Worm (Caenorhabditis elegans): ENCODE measurements around the gene xdh-1.

The xdh-1 gene

DNA sequence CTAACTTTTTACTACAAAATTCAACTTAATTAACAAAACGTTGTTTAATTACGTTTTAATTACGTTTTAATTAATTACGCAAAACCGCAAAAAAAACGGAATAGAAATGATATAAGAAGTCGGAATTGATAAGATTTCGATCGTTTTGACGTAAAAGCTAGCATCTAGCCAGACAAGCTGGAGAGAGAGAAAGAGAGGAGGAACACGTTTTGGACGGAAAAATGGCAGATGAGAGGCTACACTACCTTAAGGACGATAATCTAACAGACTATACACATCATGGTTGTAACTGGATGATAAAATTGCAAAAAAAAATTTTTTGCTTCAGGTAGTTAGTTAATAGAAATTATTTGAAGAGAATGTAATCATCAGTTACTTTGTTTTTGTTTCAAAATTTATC lies 28.5 kb downstream of the xdh-1 start:
- no peak for TF ChIP-seq sea-2 (GFP tag; optimal IDR thresholded peaks at IDR 0.05)
- no peak for TF ChIP-seq skn-1 (tag; optimal IDR thresholded peaks at IDR 0.05)
- TF ChIP-seq egl-27 (tag; optimal IDR thresholded peaks at IDR 0.05): no peak
- no peak for TF ChIP-seq ceh-28 (tag; optimal IDR thresholded peaks at IDR 0.05)
- TF ChIP-seq nhr-76 (tag; optimal IDR thresholded peaks at IDR 0.05): no peak
- no peak for TF ChIP-seq snpc-4 (tag; optimal IDR thresholded peaks at IDR 0.05)
- TF ChIP-seq hmg-11 (tag; optimal IDR thresholded peaks at IDR 0.05): no peak
- no peak for TF ChIP-seq ama-1 (optimal IDR thresholded peaks at IDR 0.05)
- no peak for TF ChIP-seq lsy-12 (tag; optimal IDR thresholded peaks at IDR 0.05)
- TF ChIP-seq zag-1 (tag; optimal IDR thresholded peaks at IDR 0.05): no peak
- TF ChIP-seq ztf-11 (tag; optimal IDR thresholded peaks at IDR 0.05): no peak
- TF ChIP-seq nfya-1 (tag; optimal IDR thresholded peaks at IDR 0.05; ENCODE audit: insufficient read depth): no peak
- TF ChIP-seq ztf-4 (tag; optimal IDR thresholded peaks at IDR 0.05): no peak
- TF ChIP-seq fos-1 (tag; optimal IDR thresholded peaks at IDR 0.05): no peak
- TF ChIP-seq ceh-9 (tag; optimal IDR thresholded peaks at IDR 0.05): no peak
- TF ChIP-seq nhr-25 (tag; optimal IDR thresholded peaks at IDR 0.05): no peak

DNA sequence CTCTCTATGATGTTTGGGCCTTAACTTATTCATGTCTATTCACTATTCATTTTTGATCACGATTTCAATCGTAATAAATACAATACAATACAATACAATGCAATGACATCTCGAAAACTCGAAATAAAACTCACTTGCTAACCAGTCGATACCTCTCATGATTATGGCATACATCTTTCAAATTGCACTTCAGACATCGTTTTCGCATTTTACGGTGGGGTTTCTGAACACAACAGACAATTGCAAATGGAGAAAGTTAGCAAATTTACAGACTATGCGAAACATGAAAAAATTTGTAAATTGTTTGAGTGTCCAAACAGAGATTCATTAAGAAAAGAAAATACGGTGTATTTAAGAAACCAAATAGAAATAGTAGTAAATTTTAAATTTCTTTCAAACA lies 29.2 kb downstream of the xdh-1 start, which contains the start of gene paqr-3:
Gene paqr-3, minus strand, starts transcription at position 210 of the 400 bp plus-strand sequence.
- no peak for TF ChIP-seq lin-39 (tag; optimal IDR thresholded peaks at IDR 0.05)
- TF ChIP-seq mml-1 (tag; optimal IDR thresholded peaks at IDR 0.05): no peak
- no peak for TF ChIP-seq eor-1 (tag; optimal IDR thresholded peaks at IDR 0.05)
- TF ChIP-seq nhr-11 (tag; optimal IDR thresholded peaks at IDR 0.05): no peak
- TF ChIP-seq ceh-28 (tag; optimal IDR thresholded peaks at IDR 0.05): no peak
- TF ChIP-seq ceh-82 (tag; optimal IDR thresholded peaks at IDR 0.05): no peak
- no peak for TF ChIP-seq elt-1 (tag; optimal IDR thresholded peaks at IDR 0.05)
- no peak for TF ChIP-seq nhr-77 (tag; optimal IDR thresholded peaks at IDR 0.05)
- no peak for TF ChIP-seq nhr-76 (tag; optimal IDR thresholded peaks at IDR 0.05)
- TF ChIP-seq tbx-2 (tag; optimal IDR thresholded peaks at IDR 0.05): no peak
- no peak for TF ChIP-seq fkh-2 (tag; optimal IDR thresholded peaks at IDR 0.05)
- TF ChIP-seq R02D3.7 (tag; optimal IDR thresholded peaks at IDR 0.05): no peak
- TF ChIP-seq nhr-12 (tag; optimal IDR thresholded peaks at IDR 0.05): no peak
- TF ChIP-seq nhr-67 (tag; optimal IDR thresholded peaks at IDR 0.05): no peak
- no peak for TF ChIP-seq sea-2 (GFP tag; optimal IDR thresholded peaks at IDR 0.05)
- TF ChIP-seq lin-15B (tag; optimal IDR thresholded peaks at IDR 0.05): no peak
- TF ChIP-seq nfya-1 (tag; optimal IDR thresholded peaks at IDR 0.05; ENCODE audit: insufficient read depth): no peak

DNA sequence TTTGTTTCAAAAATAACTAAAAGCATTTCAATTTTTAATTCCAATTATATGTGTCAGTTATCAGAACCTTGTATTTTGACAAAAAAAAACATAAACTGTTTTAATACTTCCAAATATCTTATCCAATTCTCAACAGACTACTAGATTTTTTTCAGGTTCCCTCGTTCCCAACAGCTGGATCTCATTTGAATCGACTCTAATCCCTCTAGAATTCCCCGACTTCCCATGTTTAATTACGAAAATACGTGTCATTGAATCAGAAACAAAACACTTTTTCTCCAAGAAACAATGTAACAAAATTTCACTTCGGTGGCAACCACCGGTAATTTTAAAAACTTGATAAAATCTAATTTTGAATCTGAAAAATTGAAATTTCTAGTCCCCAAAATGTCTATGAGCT lies 33.5 kb downstream of the xdh-1 start:
- no peak for TF ChIP-seq ceh-28 (tag; optimal IDR thresholded peaks at IDR 0.05)
- no peak for TF ChIP-seq nhr-25 (tag; optimal IDR thresholded peaks at IDR 0.05)
- TF ChIP-seq mdl-1 (tag; optimal IDR thresholded peaks at IDR 0.05): no peak

DNA sequence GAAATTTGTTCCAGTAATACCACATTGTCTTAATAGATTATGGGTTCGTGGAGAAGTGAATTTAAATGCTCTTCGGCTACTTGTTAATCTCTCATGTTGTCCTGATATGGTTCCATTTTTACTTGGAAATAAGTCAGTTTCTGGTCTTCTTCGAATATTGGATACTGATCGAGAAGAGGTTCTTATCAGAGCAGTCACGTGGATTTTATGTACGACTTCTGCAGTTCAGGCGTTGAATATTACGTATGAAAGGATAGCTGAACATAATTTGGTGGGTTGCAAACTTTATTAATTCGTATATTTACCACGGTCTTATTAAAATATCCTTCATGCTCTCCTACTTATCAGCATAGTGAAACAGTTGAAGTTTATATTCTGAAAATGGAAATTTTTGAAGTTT lies 34.8 kb downstream of the xdh-1 start:
- no peak for TF ChIP-seq lsy-12 (tag; optimal IDR thresholded peaks at IDR 0.05)
- no peak for TF ChIP-seq egl-27 (tag; optimal IDR thresholded peaks at IDR 0.05)
- TF ChIP-seq ama-1 (optimal IDR thresholded peaks at IDR 0.05): no peak
- no peak for TF ChIP-seq nhr-12 (tag; optimal IDR thresholded peaks at IDR 0.05)
- TF ChIP-seq pha-4 (tag; optimal IDR thresholded peaks at IDR 0.05): no peak
- TF ChIP-seq lin-39 (tag; optimal IDR thresholded peaks at IDR 0.05): no peak
- TF ChIP-seq pqm-1 (tag; optimal IDR thresholded peaks at IDR 0.05): no peak
- TF ChIP-seq fkh-10 (GFP tag; optimal IDR thresholded peaks at IDR 0.05): no peak
- TF ChIP-seq lin-15B (tag; optimal IDR thresholded peaks at IDR 0.05): no peak
- no peak for TF ChIP-seq ztf-4 (tag; optimal IDR thresholded peaks at IDR 0.05)
- no peak for TF ChIP-seq ceh-82 (tag; optimal IDR thresholded peaks at IDR 0.05)
- TF ChIP-seq daf-12 (tag; optimal IDR thresholded peaks at IDR 0.05): no peak

- TF ChIP-seq R02D3.7 (tag; optimal IDR thresholded peaks at IDR 0.05) (no peak), ceh-82 (tag; optimal IDR thresholded peaks at IDR 0.05) (no peak), elt-2 (tag; optimal IDR thresholded peaks at IDR 0.05) (no peak), ZK546.5 (tag; optimal IDR thresholded peaks at IDR 0.05) (no peak), nhr-11 (tag; optimal IDR thresholded peaks at IDR 0.05) (no peak), snpc-4 (tag; optimal IDR thresholded peaks at IDR 0.05) (no peak), pha-4 (tag; optimal IDR thresholded peaks at IDR 0.05) (no peak), egl-5 (tag; optimal IDR thresholded peaks at IDR 0.05) (no peak), lin-15B (tag; optimal IDR thresholded peaks at IDR 0.05) (no peak), lin-39 (tag; optimal IDR thresholded peaks at IDR 0.05) (no peak), elt-3 (tag; optimal IDR thresholded peaks at IDR 0.05) (no peak), nhr-67 (tag; optimal IDR thresholded peaks at IDR 0.05) (no peak), nhr-28 (tag; optimal IDR thresholded peaks at IDR 0.05) (no peak), ceh-9 (tag; optimal IDR thresholded peaks at IDR 0.05) (no peak), skn-1 (tag; optimal IDR thresholded peaks at IDR 0.05) (no peak), aly-2 (tag; optimal IDR thresholded peaks at IDR 0.05) (no peak)
These were observed 35.4 kb downstream of the xdh-1 start for ce11 chrIV:14377267-14377814.
